Worm (Caenorhabditis elegans) whole organism, early embryonic: ENCODE measurements around the gene str-108.

Experiments used
- B0310.2 ChIP-seq: sonication (generic microtip); optimal IDR thresholded peaks from 2 replicates; lab custom pipeline; 2016; ENCODE audit warnings: mild to moderate bottlenecking, missing genetic modification characterization, missing compliant biosample characterization
- F13C5.2 ChIP-seq: sonication (generic microtip); optimal IDR thresholded peaks from 2 replicates; lab custom pipeline; 2017; ENCODE audit warnings: mild to moderate bottlenecking, missing genetic modification characterization, inconsistent platforms, missing compliant biosample characterization
- ama-1 ChIP-seq: fragments of 150-350 bp; optimal IDR thresholded peaks from 2 replicates; lab custom pipeline; 2014
- ceh-13 ChIP-seq: fragments of 200-800 bp; sonication (Bioruptor generic); optimal IDR thresholded peaks from 2 replicates; lab custom pipeline; 2018; ENCODE audit warnings: mild to moderate bottlenecking, missing genetic modification characterization, missing compliant biosample characterization
- ceh-36 ChIP-seq: sonication (generic microtip); optimal IDR thresholded peaks from 2 replicates; lab custom pipeline; 2016; ENCODE audit warnings: missing genetic modification characterization, inconsistent platforms, missing compliant biosample characterization
- flt-1 ChIP-seq: fragments of 200-800 bp; sonication (Bioruptor generic); IDR thresholded peaks from 2 replicates; pipeline ENCODE4 v1.3.6; 2022; ENCODE audit warnings: missing genetic modification characterization, missing compliant biosample characterization
- hmg-4 ChIP-seq: fragments of 200-800 bp; sonication (Bioruptor generic); optimal IDR thresholded peaks from 2 replicates; lab custom pipeline; 2018; ENCODE audit warnings: mild to moderate bottlenecking, missing genetic modification characterization, missing compliant biosample characterization
- scrt-1 ChIP-seq: fragments of 200-800 bp; sonication (Bioruptor generic); IDR thresholded peaks from 2 replicates; pipeline ENCODE4 v1.3.6; 2022; ENCODE audit warnings: missing genetic modification characterization, missing compliant biosample characterization
- sea-1 ChIP-seq: fragments of 200-800 bp; sonication (Bioruptor generic); conservative IDR thresholded peaks from 2 replicates; pipeline ENCODE4 v1.3.6; 2022; ENCODE audit warnings: missing genetic modification characterization, missing compliant biosample characterization
- tbx-11 ChIP-seq: fragments of 200-800 bp; sonication (Bioruptor generic); IDR thresholded peaks from 2 replicates; pipeline ENCODE4 v1.3.6; 2022; ENCODE audit warnings: missing genetic modification characterization, missing compliant biosample characterization

ce11 chrV:16159594-16159993, 6.4 kb upstream of the str-108 start, which contains the start of gene F10A3.17:
- no peak for TF ChIP-seq scrt-1 (GFP tag; lab: Robert Waterston, UW)
- no peak for TF ChIP-seq ama-1
- TF ChIP-seq sea-1 (GFP tag; lab: Robert Waterston, UW), result no peak
- TF ChIP-seq flt-1 (GFP tag; lab: Robert Waterston, UW), result no peak
- no peak for TF ChIP-seq B0310.2 (tag; lab: Kevin White, UChicago)
- TF ChIP-seq F13C5.2 (tag; lab: Kevin White, UChicago), result no peak
- TF ChIP-seq ceh-13 (GFP tag; lab: Kevin White, UChicago), result no peak
- no peak for TF ChIP-seq ceh-36 (tag; lab: Kevin White, UChicago)
- TF ChIP-seq hmg-4 (GFP tag; lab: Kevin White, UChicago), result no peak
- TF ChIP-seq tbx-11 (GFP tag; lab: Robert Waterston, UW), result no peak
